Fruit fly (Drosophila melanogaster): ENCODE data around the gene CG34161.

Gene CG34161

dm6 chr2L:10543048-10543752, 38.3 kb downstream of the CG34161 start (continued):
- no peak for TF ChIP-seq mld (GFP tag; IDR thresholded peaks at IDR 0.05; ENCODE audit: partially characterized antibody)
- TF ChIP-seq wek (GFP tag; optimal IDR thresholded peaks at IDR 0.05), result no peak
- TF ChIP-seq CG15601 (tag; optimal IDR thresholded peaks at IDR 0.05), result peak; percentile 65
- TF ChIP-seq al (GFP tag; IDR thresholded peaks at IDR 0.05), result no peak
- peak; percentile 5 for TF ChIP-seq CG12219 (GFP tag; optimal IDR thresholded peaks at IDR 0.05)
- peak; percentile 69 for TF ChIP-seq CG2678 (tag; optimal IDR thresholded peaks at IDR 0.05)
- TF ChIP-seq Hr3 (GFP tag; optimal IDR thresholded peaks at IDR 0.05), result peak; percentile 69
- TF ChIP-seq CG10565 (GFP tag; optimal IDR thresholded peaks at IDR 0.05), result no peak
- no peak for TF ChIP-seq trh (GFP tag; optimal IDR thresholded peaks at IDR 0.05)
- no peak for TF ChIP-seq CG2199 (GFP tag; IDR thresholded peaks at IDR 0.05)
- peak; percentile 11 for TF ChIP-seq Lhr (GFP tag; optimal IDR thresholded peaks at IDR 0.05)
- peak in 1 of 2 experiments; percentile 12 for TF ChIP-seq chif (GFP tag; optimal IDR thresholded peaks at IDR 0.05)
- TF ChIP-seq bowl (GFP tag; IDR thresholded peaks at IDR 0.05), result no peak
- TF ChIP-seq CG1792 (GFP tag; optimal IDR thresholded peaks at IDR 0.05), result no peak
- no peak for TF ChIP-seq gt (GFP tag; IDR thresholded peaks at IDR 0.05)
- TF ChIP-seq CG8359 (GFP tag; optimal IDR thresholded peaks at IDR 0.05; ENCODE audit: borderline replicate concordance), result no peak
- no peak for TF ChIP-seq sug (tag; optimal IDR thresholded peaks at IDR 0.05)
- TF ChIP-seq CG13624 (GFP tag; optimal IDR thresholded peaks at IDR 0.05), result no peak
- TF ChIP-seq Sry-δ (GFP tag; optimal IDR thresholded peaks at IDR 0.05), result no peak
- no peak for TF ChIP-seq CHES-1-like (GFP tag; optimal IDR thresholded peaks at IDR 0.05)
- no peak for TF ChIP-seq crc (GFP tag; optimal IDR thresholded peaks at IDR 0.05)
- no peak for TF ChIP-seq Dip3 (GFP tag; optimal IDR thresholded peaks at IDR 0.05)
- no peak for TF ChIP-seq hkb (optimal IDR thresholded peaks at IDR 0.05)
- no peak; the same call in 1 of the 2 replicates for TF ChIP-seq hkb (GFP tag; IDR thresholded peaks at IDR 0.05)
- TF ChIP-seq Rx (GFP tag; IDR thresholded peaks at IDR 0.05), result no peak
- no peak for TF ChIP-seq Atf6 (GFP tag; IDR thresholded peaks at IDR 0.05)
- TF ChIP-seq CG16815 (GFP tag; optimal IDR thresholded peaks at IDR 0.05), result peak; percentile 29
- TF ChIP-seq CG11456 (GFP tag; IDR thresholded peaks at IDR 0.05), result no peak
- no peak for TF ChIP-seq CG3281 (GFP tag; optimal IDR thresholded peaks at IDR 0.05)
- peak; percentile 63 for TF ChIP-seq CG10267 (tag; optimal IDR thresholded peaks at IDR 0.05)
- TF ChIP-seq sd (tag; optimal IDR thresholded peaks at IDR 0.05), result no peak
- TF ChIP-seq CG17912 (GFP tag; optimal IDR thresholded peaks at IDR 0.05), result no peak
- TF ChIP-seq ham (GFP tag; IDR thresholded peaks at IDR 0.05), result no peak
- TF ChIP-seq D (optimal IDR thresholded peaks at IDR 0.05), result no peak
- peak; percentile 33 for TF ChIP-seq D (GFP tag; optimal IDR thresholded peaks at IDR 0.05)
- TF ChIP-seq mam (GFP tag; optimal IDR thresholded peaks at IDR 0.05), result no peak
- TF ChIP-seq dmrt11E (tag; optimal IDR thresholded peaks at IDR 0.05), result peak; percentile 84
- no peak for TF ChIP-seq slou (GFP tag; optimal IDR thresholded peaks at IDR 0.05)
- TF ChIP-seq Hr78 (GFP tag; optimal IDR thresholded peaks at IDR 0.05), result peak in 1 of 2 experiments; percentile 90
- peak; percentile 52 for TF ChIP-seq CG1602 (GFP tag; optimal IDR thresholded peaks at IDR 0.05)
- peak; percentile 14 for TF ChIP-seq CG2875 (GFP tag; optimal IDR thresholded peaks at IDR 0.05)
- peak; percentile 33 for TF ChIP-seq bcd (GFP tag; optimal IDR thresholded peaks at IDR 0.05)
- peak; percentile 41 for TF ChIP-seq CG4820 (GFP tag; optimal IDR thresholded peaks at IDR 0.05)
- TF ChIP-seq Poxn (GFP tag; IDR thresholded peaks at IDR 0.05), result no peak
- TF ChIP-seq danr (GFP tag; IDR thresholded peaks at IDR 0.05), result no peak
- TF ChIP-seq CG31388 (GFP tag; optimal IDR thresholded peaks at IDR 0.05), result no peak
- peak; percentile 43 for TF ChIP-seq Asciz (GFP tag; optimal IDR thresholded peaks at IDR 0.05)
- 0 out of 2 replicates have a peak, but pooled peaks have one; percentile 24 for TF ChIP-seq CG4360 (GFP tag; IDR thresholded peaks at IDR 0.05)
- peak; percentile 77 for TF ChIP-seq gcm (GFP tag; optimal IDR thresholded peaks at IDR 0.05)
- TF ChIP-seq CG13424 (tag; optimal IDR thresholded peaks at IDR 0.05), result peak; percentile 49

Measured in whole organism, embryonic.